Fruit fly (Drosophila melanogaster) S2 (cell line): ENCODE measurements around the gene CG7632.

Source experiments
- CG8478 ChIP-seq: fragments of >200 bp; optimal IDR thresholded peaks from 2 replicates; lab custom pipeline; 2018
- CTCF ChIP-seq, 2 experiments: fragments of >200 bp; optimal IDR thresholded peaks; 2 replicates each; lab custom pipeline; 2018

dm6 chr3L:21304400-21304799 lies at the start of gene CG7632, which contains the start of gene CG11309:
- TF ChIP-seq CG8478 (lab: Kevin White, UChicago) = no peak
- no peak for TF ChIP-seq CTCF (optimal IDR thresholded peaks at IDR 0.05; lab: Kevin White, UChicago)
